Worm (Caenorhabditis elegans): Measurements from ENCODE around the gene henn-1.

henn-1 gene

DNA sequence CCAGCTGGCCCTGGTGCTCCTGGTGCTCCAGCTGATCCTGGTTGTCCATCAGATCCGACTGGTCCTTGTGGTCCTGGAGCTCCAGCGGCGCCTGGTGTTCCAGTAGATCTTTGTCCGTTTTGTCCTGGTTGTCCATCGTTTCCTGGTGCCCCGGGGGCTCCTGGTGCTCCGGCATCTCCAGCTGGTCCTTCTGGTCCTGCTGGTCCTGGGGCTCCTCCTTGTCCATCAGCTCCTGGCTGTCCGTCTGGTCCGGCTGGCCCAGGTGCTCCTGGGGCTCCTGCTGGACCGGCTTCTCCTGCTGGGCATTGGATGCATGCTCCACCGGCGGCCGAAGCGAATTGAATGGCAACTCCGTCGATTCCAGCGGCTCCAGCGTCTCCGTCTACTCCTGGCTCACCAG is 30.1 kb downstream of the henn-1 start:
- TF ChIP-seq sem-2 (GFP tag; optimal IDR thresholded peaks at IDR 0.05) (no peak), tbx-8 (GFP tag; optimal IDR thresholded peaks at IDR 0.05) (no peak), elt-1 (tag; optimal IDR thresholded peaks at IDR 0.05; ENCODE audit: borderline replicate concordance, insufficient read depth) (no peak), nhr-28 (tag; optimal IDR thresholded peaks at IDR 0.05) (no peak), blmp-1 (tag; optimal IDR thresholded peaks at IDR 0.05) (no peak), mls-2 (tag; optimal IDR thresholded peaks at IDR 0.05) (no peak), nhr-76 (tag; optimal IDR thresholded peaks at IDR 0.05) (no peak), sptf-1 (tag; optimal IDR thresholded peaks at IDR 0.05) (no peak), ceh-43 (GFP tag; optimal IDR thresholded peaks at IDR 0.05) (no peak), unc-39 (tag; optimal IDR thresholded peaks at IDR 0.05) (no peak), lsy-2 (tag; optimal IDR thresholded peaks at IDR 0.05) (no peak), lin-13 (tag; optimal IDR thresholded peaks at IDR 0.05) (no peak), nhr-237 (tag; optimal IDR thresholded peaks at IDR 0.05) (no peak)

DNA sequence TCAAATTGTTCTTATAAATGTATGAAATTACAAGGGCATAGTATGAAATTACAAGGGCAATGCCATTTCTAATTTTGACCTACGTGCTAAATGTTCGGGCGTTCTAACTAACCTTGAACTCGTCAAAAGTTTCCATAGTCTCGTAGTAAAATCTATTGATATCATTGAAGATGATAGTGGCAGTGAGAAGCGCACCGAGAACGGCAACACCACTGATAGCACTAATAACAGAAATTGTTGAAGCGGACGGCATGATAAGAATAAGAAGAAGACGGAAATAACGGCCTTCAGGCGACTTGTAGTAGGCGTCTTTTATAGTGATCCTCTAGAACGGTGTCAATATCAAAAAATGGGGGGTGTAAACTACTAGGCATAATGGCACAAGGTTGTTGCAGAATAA is 30.9 kb downstream of the henn-1 start, which contains the start of gene col-91:
col-91 (minus strand) TSS at position 288 of the 400 bp plus-strand sequence.
- no peak for TF ChIP-seq tbx-8 (GFP tag; optimal IDR thresholded peaks at IDR 0.05)

DNA sequence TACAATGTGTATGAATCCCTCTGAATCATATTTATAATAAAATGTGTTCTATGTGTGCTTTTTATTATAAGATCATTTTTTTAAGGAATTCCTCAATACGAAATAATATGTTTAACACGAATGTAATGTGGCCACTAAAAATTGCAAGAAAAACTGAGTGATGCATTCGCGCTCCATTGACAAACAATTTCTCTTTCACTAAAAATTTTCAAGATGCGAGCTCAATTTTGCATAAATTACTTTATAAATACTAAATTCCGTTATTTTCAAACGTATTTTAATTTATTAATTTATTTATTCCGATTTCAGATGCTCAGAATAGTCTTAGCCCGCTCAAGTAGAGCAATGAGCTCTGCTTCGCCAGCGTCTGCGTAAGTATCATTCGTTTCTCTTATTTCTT is 33.3 kb downstream of the henn-1 start, which contains the start of gene mrps-9:
mrps-9 (plus strand) TSS at position 310 of the 400 bp plus-strand sequence.
- TF ChIP-seq ztf-11 (tag; optimal IDR thresholded peaks at IDR 0.05) (no peak), ceh-83 (GFP tag; optimal IDR thresholded peaks at IDR 0.05) (peak; percentile 58), blmp-1 (tag; optimal IDR thresholded peaks at IDR 0.05) (peak; percentile 0)

DNA sequence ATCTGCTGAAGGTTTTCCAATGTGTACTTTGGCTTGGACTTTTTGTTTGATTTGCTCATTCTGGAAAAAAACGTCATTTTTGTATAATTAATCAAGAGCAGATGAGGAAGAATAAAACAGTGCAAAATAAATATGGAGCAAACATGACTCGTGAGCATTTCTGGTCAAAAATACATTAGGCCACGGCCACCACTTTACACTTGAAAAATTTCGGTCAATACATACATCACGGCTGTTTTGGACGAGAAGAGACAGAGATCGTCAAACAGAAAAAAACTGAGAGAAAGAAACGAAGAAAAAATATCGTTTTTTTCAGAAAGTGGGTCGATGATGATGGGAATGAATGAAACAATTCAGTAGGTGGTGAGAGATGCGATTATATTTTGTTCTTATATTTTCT is 35.8 kb downstream of the henn-1 start, which contains the start of the genes F09G8.7 and crn-7:
F09G8.7 (minus strand) TSS at position 60 of the 400 bp plus-strand sequence.
crn-7 (plus strand) TSS at position 236 of the 400 bp plus-strand sequence.
- TF ChIP-seq mep-1 (tag; optimal IDR thresholded peaks at IDR 0.05) (peak; percentile 2), nhr-12 (tag; optimal IDR thresholded peaks at IDR 0.05) (no peak)

DNA sequence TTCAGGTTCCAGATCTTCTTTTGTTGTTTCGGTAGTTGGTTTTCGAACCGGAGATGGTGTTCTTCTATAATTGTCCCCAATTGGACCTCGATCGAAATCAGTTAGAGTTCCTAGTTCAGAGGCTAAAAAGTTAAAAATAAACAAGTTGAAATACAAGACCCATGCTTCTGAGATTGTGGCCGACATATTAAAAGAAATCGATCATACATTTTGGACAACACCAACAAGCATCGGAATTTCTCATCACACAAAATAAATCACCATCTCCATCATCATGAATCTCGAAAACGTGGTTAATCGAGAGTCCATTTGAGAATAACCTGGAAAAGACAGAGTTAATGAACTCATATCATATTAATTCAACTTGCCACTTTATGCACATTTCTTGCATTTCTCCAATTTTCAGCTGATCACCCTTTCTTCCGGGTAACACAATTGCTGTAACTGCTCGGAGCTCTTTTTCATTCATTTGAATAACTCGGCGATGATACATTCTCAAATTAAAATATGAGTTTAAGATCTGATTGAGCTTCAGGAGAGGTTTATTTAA is 39.3 kb downstream of the henn-1 start, which contains the start of the genes mps-4 and F09G8.10:
mps-4 (minus strand) TSS at position 101 of the 550 bp plus-strand sequence.
F09G8.10 (minus strand) TSS at position 500 of the 550 bp plus-strand sequence.
- TF ChIP-seq mls-2 (tag; optimal IDR thresholded peaks at IDR 0.05) (no peak), flh-1 (GFP tag; optimal IDR thresholded peaks at IDR 0.05) (no peak), mep-1 (tag; optimal IDR thresholded peaks at IDR 0.05) (no peak)

DNA sequence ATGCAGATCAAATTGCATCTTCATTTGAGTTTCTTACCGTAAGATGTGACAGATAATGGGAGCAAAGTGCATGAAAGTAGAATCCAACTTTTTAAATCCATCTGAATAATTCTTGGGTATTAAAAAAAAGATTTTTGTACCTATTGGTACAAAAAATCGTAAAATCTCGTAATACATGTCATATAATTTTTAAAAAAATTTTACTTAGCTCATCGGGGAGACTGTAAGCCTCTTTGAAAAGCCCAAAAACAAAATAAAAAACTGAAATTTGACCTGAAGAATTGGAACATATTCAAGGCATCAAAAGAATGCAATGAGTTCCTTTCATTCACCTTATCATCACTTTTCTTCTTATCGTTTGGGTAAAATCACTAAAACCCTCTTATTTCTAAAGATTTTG is 43.4 kb downstream of the henn-1 start, which contains the start of gene clec-160:
clec-160 (minus strand) TSS at position 101 of the 400 bp plus-strand sequence.
- TF ChIP-seq ceh-83 (GFP tag; optimal IDR thresholded peaks at IDR 0.05) (no peak), snpc-4 (tag; optimal IDR thresholded peaks at IDR 0.05) (no peak), lsy-2 (tag; optimal IDR thresholded peaks at IDR 0.05) (no peak), unc-62 (GFP tag; optimal IDR thresholded peaks at IDR 0.05) (no peak), nhr-12 (tag; optimal IDR thresholded peaks at IDR 0.05) (no peak), flh-1 (GFP tag; optimal IDR thresholded peaks at IDR 0.05) (no peak), M03D4.4 (tag; optimal IDR thresholded peaks at IDR 0.05) (no peak), mls-2 (tag; optimal IDR thresholded peaks at IDR 0.05) (no peak), nhr-2 (tag; optimal IDR thresholded peaks at IDR 0.05) (no peak), cnd-1 (tag; optimal IDR thresholded peaks at IDR 0.05) (no peak), drap-1 (GFP tag; optimal IDR thresholded peaks at IDR 0.05) (no peak), ceh-43 (GFP tag; optimal IDR thresholded peaks at IDR 0.05) (no peak)

DNA sequence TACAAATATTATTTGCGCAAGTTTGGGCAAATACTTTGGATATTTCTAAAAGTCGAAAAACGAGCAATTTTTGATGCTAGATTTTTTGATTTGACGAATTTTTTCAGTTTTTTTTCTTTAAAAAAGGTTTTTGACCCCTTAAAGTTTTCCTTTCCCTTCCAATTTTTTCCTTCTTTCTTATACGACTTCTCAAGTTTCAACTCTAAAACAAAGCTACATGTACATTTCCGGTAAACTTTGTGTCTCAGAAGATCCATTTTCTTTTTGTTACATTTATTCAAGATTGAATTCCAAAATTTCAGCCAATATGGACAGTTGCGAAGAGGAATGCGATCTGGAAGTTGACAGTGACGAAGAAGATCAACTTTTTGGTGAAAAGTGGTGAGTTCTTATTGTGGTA is 46.4 kb downstream of the henn-1 start, which contains the start of gene mig-10:
mig-10 (plus strand) TSS at position 301 of the 400 bp plus-strand sequence.
- no peak for TF ChIP-seq lin-13 (tag; optimal IDR thresholded peaks at IDR 0.05)
- no peak for TF ChIP-seq mab-5 (tag; optimal IDR thresholded peaks at IDR 0.05)
- TF ChIP-seq hlh-1 (tag; optimal IDR thresholded peaks at IDR 0.05), result no peak
- TF ChIP-seq mls-2 (tag; optimal IDR thresholded peaks at IDR 0.05), result no peak
- TF ChIP-seq ces-1 (GFP tag; optimal IDR thresholded peaks at IDR 0.05), result no peak
- no peak for TF ChIP-seq cnd-1 (tag; optimal IDR thresholded peaks at IDR 0.05)
